Worm (Caenorhabditis elegans) whole organism, L2 larva: ENCODE measurements around the gene jmjd-3.1.

Experiments used
- R02D3.7 ChIP-seq: fragments of 150-350 bp; optimal IDR thresholded peaks from 2 replicates; lab custom pipeline; 2014; ENCODE audit warnings: missing biosample characterization, missing genetic modification characterization
- peb-1 ChIP-seq: fragments of 150-350 bp; optimal IDR thresholded peaks from 2 replicates; lab custom pipeline; 2014; ENCODE audit warnings: missing biosample characterization, missing genetic modification characterization
- unc-55 ChIP-seq: fragments of 150-350 bp; sonication (generic microtip); optimal IDR thresholded peaks from 3 replicates; lab custom pipeline; 2014; ENCODE audit warnings: missing biosample characterization, missing genetic modification reagents, missing genetic modification characterization

DNA sequence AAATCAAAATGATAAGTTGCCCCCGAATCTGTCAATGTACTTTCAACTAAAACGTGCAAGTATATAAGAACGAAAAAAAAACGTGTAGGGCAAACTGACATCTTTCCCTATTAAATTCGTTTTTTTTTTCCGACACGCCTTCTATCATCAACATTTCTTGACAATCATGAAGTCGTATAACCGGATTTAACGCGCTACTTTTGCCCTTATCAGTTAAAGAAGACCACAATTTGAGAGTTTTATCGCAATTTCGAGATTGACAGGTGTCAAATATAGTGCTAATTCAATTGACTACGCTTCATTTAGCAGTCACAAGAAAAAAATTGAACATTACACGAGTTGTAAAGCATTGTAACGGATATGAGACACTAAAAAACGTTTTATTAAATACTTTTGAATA, 3.7 kb upstream of the jmjd-3.1 start:
- TF ChIP-seq R02D3.7 (tag; lab: Kevin White, UChicago) (no peak), unc-55 (GFP tag; lab: Kevin White, UChicago) (no peak), peb-1 (tag; lab: Kevin White, UChicago) (no peak)
